Worm (Caenorhabditis elegans) whole organism, L4/young adult: ENCODE data around the gene grsp-3.

ENCODE experiments used
- W03F9.2 ChIP-seq: fragments of 150-350 bp; optimal IDR thresholded peaks from 2 replicates; lab custom pipeline; 2014; ENCODE audit warnings: missing biosample characterization, missing genetic modification characterization
- dao-5 ChIP-seq: sonication (generic microtip); optimal IDR thresholded peaks from 2 replicates; lab custom pipeline; 2016; ENCODE audit warnings: missing genotype, missing genetic modification characterization, moderate library complexity, missing compliant biosample characterization
- him-1 ChIP-seq: sonication (generic microtip); optimal IDR thresholded peaks from 2 replicates; lab custom pipeline; 2016; ENCODE audit warnings: missing genotype, missing genetic modification reagents, missing genetic modification characterization, missing compliant biosample characterization

DNA sequence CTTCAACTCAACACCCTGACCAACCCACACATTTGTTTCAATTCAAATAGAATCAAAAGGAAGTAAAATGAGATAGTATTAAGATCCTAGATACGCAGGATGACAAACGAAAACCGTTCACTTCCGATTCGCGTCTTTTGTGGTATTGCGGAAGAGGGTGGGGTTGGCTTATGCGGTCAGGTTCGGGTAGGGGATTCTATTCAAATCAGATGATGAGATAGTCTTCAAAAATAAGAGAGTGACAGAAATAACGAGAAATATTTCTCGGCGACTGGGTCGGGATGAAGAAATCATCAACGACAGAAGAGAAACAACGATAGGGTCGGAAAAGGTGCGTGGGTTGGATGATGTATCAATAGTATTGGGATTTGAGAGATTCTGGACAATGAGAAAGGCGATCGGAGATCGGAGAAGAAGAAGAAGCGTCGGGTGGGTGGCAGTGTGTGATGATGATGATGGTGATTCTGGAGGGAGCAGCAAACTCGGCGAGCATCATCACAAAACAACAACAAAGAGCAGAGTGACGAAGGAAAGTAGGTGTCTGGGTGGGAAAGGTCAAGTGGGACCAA, 36.2 kb downstream of the grsp-3 start:
- no peak for TF ChIP-seq him-1 (tag; lab: Kevin White, UChicago)
- TF ChIP-seq W03F9.2 (tag; lab: Kevin White, UChicago): no peak
- TF ChIP-seq dao-5 (tag; lab: Kevin White, UChicago): no peak
